Worm (Caenorhabditis elegans) whole organism, young adult: ENCODE measurements around the gene C55C3.1.
A peak's percentile ranks its signal among the peaks of the same experiment; 100 is the strongest.

Source experiments
- B0019.2 ChIP-seq: fragments of 200-800 bp; sonication (Bioruptor generic); conservative IDR thresholded peaks from 2 replicates; pipeline ENCODE4 v1.3.6; 2022; ENCODE audit warnings: missing genetic modification reagents, missing genetic modification characterization, missing compliant biosample characterization
- B0261.1 ChIP-seq: sonication (generic microtip); optimal IDR thresholded peaks from 2 replicates; lab custom pipeline; 2016; ENCODE audit warnings: mild to moderate bottlenecking, missing genetic modification characterization, moderate library complexity, missing compliant biosample characterization
- B0336.3 ChIP-seq: fragments of 200-800 bp; sonication (Bioruptor generic); IDR thresholded peaks from 2 replicates; pipeline ENCODE4 v1.3.6; 2022; ENCODE audit warnings: missing genetic modification characterization, missing compliant biosample characterization
- C06A6.2 ChIP-seq: fragments of 200-800 bp; sonication (Bioruptor generic); conservative IDR thresholded peaks from 2 replicates; pipeline ENCODE4 v1.3.6; 2022; ENCODE audit warnings: missing genetic modification characterization, missing compliant biosample characterization
- D2030.7 ChIP-seq: fragments of 200-800 bp; sonication (Bioruptor generic); IDR thresholded peaks from 2 replicates; pipeline ENCODE4 v1.3.6; 2022; ENCODE audit warnings: missing genetic modification reagents, missing genetic modification characterization, missing compliant biosample characterization
- F23B12.7 ChIP-seq: sonication (generic microtip); optimal IDR thresholded peaks from 2 replicates; lab custom pipeline; 2017; ENCODE audit warnings: missing genetic modification characterization, mild to moderate bottlenecking, missing compliant biosample characterization, antibody characterized with exemption, moderate library complexity; ENCODE audit not compliant: insufficient read depth
- T07F8.4 ChIP-seq: sonication (generic microtip); optimal IDR thresholded peaks from 2 replicates; lab custom pipeline; 2016; ENCODE audit warnings: mild to moderate bottlenecking, missing genetic modification characterization, moderate library complexity, missing compliant biosample characterization
- T26A5.8 ChIP-seq: sonication (generic microtip); optimal IDR thresholded peaks from 2 replicates; lab custom pipeline; 2016; ENCODE audit warnings: missing genetic modification characterization, missing compliant biosample characterization
- Y53F4B.3 ChIP-seq: fragments of 200-800 bp; sonication (Bioruptor generic); IDR thresholded peaks from 2 replicates; pipeline ENCODE4 v1.3.6; 2022; ENCODE audit warnings: missing genetic modification reagents, missing genetic modification characterization, missing compliant biosample characterization
- Y79H2A.3 ChIP-seq: fragments of 200-800 bp; sonication (Bioruptor generic); conservative IDR thresholded peaks from 2 replicates; pipeline ENCODE4 v1.3.6; 2022; ENCODE audit warnings: missing genetic modification reagents, missing genetic modification characterization, missing compliant biosample characterization
- aptf-2 ChIP-seq: fragments of 200-800 bp; sonication (Bioruptor generic); conservative IDR thresholded peaks from 2 replicates; pipeline ENCODE4 v1.3.6; 2022; ENCODE audit warnings: missing genetic modification reagents, missing genetic modification characterization, missing compliant biosample characterization
- attf-3 ChIP-seq: fragments of 200-800 bp; sonication (Bioruptor generic); conservative IDR thresholded peaks from 2 replicates; pipeline ENCODE4 v1.3.6; 2022; ENCODE audit warnings: missing genetic modification reagents, missing genetic modification characterization, missing compliant biosample characterization
- attf-5 ChIP-seq: fragments of 200-800 bp; sonication (Bioruptor generic); optimal IDR thresholded peaks from 2 replicates; lab custom pipeline; 2018; ENCODE audit warnings: mild to moderate bottlenecking, missing genetic modification characterization, missing compliant biosample characterization
- bed-1 ChIP-seq: fragments of 200-800 bp; sonication (Bioruptor generic); IDR thresholded peaks from 2 replicates; pipeline ENCODE4 v1.3.6; 2022; ENCODE audit warnings: missing genetic modification reagents, missing genetic modification characterization, missing compliant biosample characterization
- ceh-100 ChIP-seq: fragments of 200-800 bp; sonication (Bioruptor generic); IDR thresholded peaks from 2 replicates; pipeline ENCODE4 v1.3.6; 2022; ENCODE audit warnings: missing genetic modification reagents, missing genetic modification characterization, missing compliant biosample characterization
- ceh-91 ChIP-seq: fragments of 200-800 bp; sonication (Bioruptor generic); IDR thresholded peaks from 2 replicates; pipeline ENCODE4 v1.3.6; 2022; ENCODE audit warnings: missing genetic modification reagents, missing genetic modification characterization, missing compliant biosample characterization
- dpl-1 ChIP-seq: fragments of 150-350 bp; optimal IDR thresholded peaks from 2 replicates; lab custom pipeline; 2014; ENCODE audit warnings: missing biosample characterization, missing genetic modification reagents, missing genetic modification characterization
- efl-1 ChIP-seq: fragments of 150-350 bp; optimal IDR thresholded peaks from 2 replicates; lab custom pipeline; 2014; ENCODE audit warnings: missing biosample characterization, missing genetic modification reagents, missing genetic modification characterization
- egl-18 ChIP-seq: fragments of 200-800 bp; sonication (Bioruptor generic); IDR thresholded peaks from 2 replicates; pipeline ENCODE4 v1.3.6; 2022; ENCODE audit warnings: missing genetic modification reagents, missing genetic modification characterization, missing compliant biosample characterization
- egl-44 ChIP-seq: fragments of 200-800 bp; sonication (Bioruptor generic); IDR thresholded peaks from 2 replicates; pipeline ENCODE4 v1.3.6; 2022; ENCODE audit warnings: missing genetic modification reagents, missing genetic modification characterization, missing compliant biosample characterization
- ets-4 ChIP-seq: fragments of 200-800 bp; sonication (Bioruptor generic); optimal IDR thresholded peaks from 2 replicates; lab custom pipeline; 2018; ENCODE audit warnings: mild to moderate bottlenecking, missing genetic modification characterization, missing compliant biosample characterization
- hlh-12 ChIP-seq: sonication (generic microtip); optimal IDR thresholded peaks from 2 replicates; lab custom pipeline; 2016; ENCODE audit warnings: missing genetic modification characterization, missing compliant biosample characterization
- hrde-1 ChIP-seq: sonication (generic microtip); optimal IDR thresholded peaks from 2 replicates; lab custom pipeline; 2016; ENCODE audit warnings: missing genetic modification characterization, mild to moderate bottlenecking, missing compliant biosample characterization, moderate library complexity, missing genotype, missing genetic modification reagents, borderline replicate concordance
- lin-26 ChIP-seq: fragments of 200-800 bp; sonication (Bioruptor generic); IDR thresholded peaks from 2 replicates; pipeline ENCODE4 v1.3.6; 2022; ENCODE audit warnings: missing genetic modification reagents, missing genetic modification characterization, missing compliant biosample characterization
- lin-35 ChIP-seq, 3 experiments: fragments of 150-350 bp in 2 of 3; sonication (generic microtip) in 1 of 3; optimal IDR thresholded peaks; 2 replicates each; lab custom pipeline; 2014 to 2018; ENCODE audit warnings: missing biosample characterization in 3 of 3, missing genetic modification characterization in 3 of 3, missing genetic modification reagents in 3 of 3
- lin-40 ChIP-seq: sonication (generic microtip); optimal IDR thresholded peaks from 2 replicates; lab custom pipeline; 2016; ENCODE audit warnings: missing genetic modification characterization, mild to moderate bottlenecking, missing compliant biosample characterization, missing genotype, missing genetic modification reagents
- lin-54 ChIP-seq: fragments of 200-800 bp; sonication (Bioruptor generic); optimal IDR thresholded peaks from 2 replicates; lab custom pipeline; 2018; ENCODE audit warnings: mild to moderate bottlenecking, missing genetic modification characterization, missing compliant biosample characterization
- lsl-1 ChIP-seq: fragments of 200-800 bp; sonication (Bioruptor generic); optimal IDR thresholded peaks from 2 replicates; lab custom pipeline; 2018; ENCODE audit warnings: mild to moderate bottlenecking, missing genetic modification characterization, moderate library complexity, missing compliant biosample characterization
- madf-8 ChIP-seq: fragments of 200-800 bp; sonication (Bioruptor generic); conservative IDR thresholded peaks from 2 replicates; pipeline ENCODE4 v1.3.6; 2022; ENCODE audit warnings: missing genetic modification reagents, missing genetic modification characterization, missing compliant biosample characterization
- mel-28 ChIP-seq: sonication (generic microtip); optimal IDR thresholded peaks from 2 replicates; lab custom pipeline; 2016; ENCODE audit warnings: borderline replicate concordance, mild to moderate bottlenecking, missing genetic modification characterization, missing compliant biosample characterization
- nfyb-1 ChIP-seq: fragments of 200-800 bp; sonication (Bioruptor generic); IDR thresholded peaks from 2 replicates; pipeline ENCODE4 v1.3.6; 2022; ENCODE audit warnings: missing genetic modification reagents, missing genetic modification characterization, missing compliant biosample characterization
- nhr-27 ChIP-seq: fragments of 200-800 bp; sonication (Bioruptor generic); optimal IDR thresholded peaks from 2 replicates; lab custom pipeline; 2018; ENCODE audit warnings: mild to moderate bottlenecking, missing genetic modification characterization, moderate library complexity, missing compliant biosample characterization
- pbrm-1 ChIP-seq: fragments of 200-800 bp; sonication (Bioruptor generic); IDR thresholded peaks from 2 replicates; pipeline ENCODE4 v1.3.6; 2022; ENCODE audit warnings: missing genetic modification reagents, missing genetic modification characterization, missing compliant biosample characterization
- repo-1 ChIP-seq: sonication (generic microtip); optimal IDR thresholded peaks from 2 replicates; lab custom pipeline; 2017; ENCODE audit warnings: mild to moderate bottlenecking, missing genetic modification characterization, missing compliant biosample characterization
- rpc-1 ChIP-seq, 2 experiments: fragments of 150-350 bp in 1 of 2; sonication (generic microtip) in 1 of 2; optimal IDR thresholded peaks; 2 replicates each; lab custom pipeline; 2014 to 2018; ENCODE audit warnings: missing biosample characterization in 1 of 2, missing genetic modification characterization in 1 of 2, missing genetic modification reagents in 1 of 2, missing genotype in 1 of 2
- snpc-4 ChIP-seq, 5 experiments: fragments of 150-350 bp in 1 of 5; sonication (generic microtip) in 4 of 5; optimal IDR thresholded peaks; 2 replicates each; lab custom pipeline; 2014 to 2018; ENCODE audit warnings: missing genetic modification characterization in 5 of 5, missing biosample characterization in 3 of 5, antibody characterized with exemption in 2 of 5, mild to moderate bottlenecking in 2 of 5, missing compliant biosample characterization in 2 of 5, missing genotype in 2 of 5, moderate library complexity in 2 of 5, missing genetic modification reagents in 1 of 5
- unc-130 ChIP-seq: sonication (generic microtip); optimal IDR thresholded peaks from 2 replicates; lab custom pipeline; 2016; ENCODE audit warnings: missing genetic modification reagents, missing genetic modification characterization, missing compliant biosample characterization
- zfh-2 ChIP-seq: fragments of 200-800 bp; sonication (Bioruptor generic); conservative IDR thresholded peaks from 2 replicates; pipeline ENCODE4 v1.3.6; 2022; ENCODE audit warnings: missing genetic modification reagents, missing genetic modification characterization, missing compliant biosample characterization
- ztf-28 ChIP-seq: fragments of 200-800 bp; sonication (Bioruptor generic); IDR thresholded peaks from 2 replicates; pipeline ENCODE4 v1.3.6; 2022; ENCODE audit warnings: missing genetic modification reagents, missing genetic modification characterization, missing compliant biosample characterization

The C55C3.1 gene

DNA sequence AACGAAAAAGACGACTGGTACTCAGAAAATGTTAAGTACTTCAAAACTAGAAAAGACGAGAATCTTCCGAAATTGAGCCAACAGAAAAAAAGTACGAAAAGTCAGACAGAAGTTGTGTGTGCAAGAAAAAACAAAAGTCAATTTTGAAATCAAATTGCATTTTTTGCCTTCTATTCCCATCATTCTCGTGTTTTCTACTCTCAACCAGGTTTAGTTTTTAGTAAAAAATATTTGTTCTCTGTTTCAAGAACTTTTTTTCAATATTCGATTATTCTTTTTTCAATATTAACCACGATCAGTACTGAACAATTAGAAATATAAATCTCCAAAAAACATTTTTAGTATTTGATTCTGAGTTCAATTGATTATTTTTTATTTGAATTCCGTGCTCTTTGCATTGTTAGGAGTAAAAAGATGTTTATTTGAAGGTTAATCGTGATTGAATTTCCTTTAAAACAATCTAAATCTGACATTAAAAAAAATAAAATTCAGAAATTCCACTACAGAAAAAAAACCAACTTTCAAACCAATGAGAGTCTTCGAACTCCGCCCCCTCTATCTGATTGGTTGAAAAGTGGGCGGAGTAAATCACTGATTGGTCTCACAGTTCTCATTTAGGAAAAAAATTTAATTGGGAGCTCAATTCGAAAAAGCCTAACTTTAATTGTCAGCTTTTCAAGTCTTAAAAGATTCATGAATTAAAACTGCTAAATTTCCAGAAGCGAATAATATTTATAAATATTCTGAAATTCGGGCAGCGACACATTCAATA lies 6.6 kb downstream of the C55C3.1 start:
- TF ChIP-seq unc-130 = no peak
- no peak for TF ChIP-seq zfh-2 (GFP tag; lab: Robert Waterston, UW)
- peak; percentile 85 for TF ChIP-seq nfyb-1 (GFP tag; lab: Robert Waterston, UW)

ce11 chrIV:5723659-5724058 lies 14.8 kb downstream of the C55C3.1 start:
- TF ChIP-seq snpc-4 (GFP tag; optimal IDR thresholded peaks at IDR 0.05; lab: Kevin White, UChicago) (no peak), snpc-4 (tag; optimal IDR thresholded peaks at IDR 0.05; lab: Kevin White, UChicago) (no peak), T26A5.8 (tag; lab: Kevin White, UChicago) (no peak), lsl-1 (GFP tag; lab: Kevin White, UChicago) (no peak), B0261.1 (tag; lab: Kevin White, UChicago) (no peak), mel-28 (no peak), attf-5 (GFP tag; lab: Kevin White, UChicago) (no peak), lin-26 (GFP tag; lab: Robert Waterston, UW) (no peak), F23B12.7 (no peak), Y79H2A.3 (GFP tag; lab: Robert Waterston, UW) (no peak), madf-8 (GFP tag; lab: Robert Waterston, UW) (no peak), lin-40 (tag; lab: Kevin White, UChicago) (no peak), nfyb-1 (GFP tag; lab: Robert Waterston, UW) (no peak), D2030.7 (GFP tag; lab: Robert Waterston, UW) (no peak), repo-1 (tag; lab: Kevin White, UChicago) (no peak), egl-18 (GFP tag; lab: Robert Waterston, UW) (no peak), attf-3 (GFP tag; lab: Robert Waterston, UW) (no peak), egl-44 (GFP tag; lab: Robert Waterston, UW) (no peak)

- TF ChIP-seq pbrm-1 (GFP tag; lab: Robert Waterston, UW) = no peak
- no peak for TF ChIP-seq aptf-2 (GFP tag; lab: Robert Waterston, UW)
- no peak for TF ChIP-seq T26A5.8 (tag; lab: Kevin White, UChicago)
- no peak for TF ChIP-seq T07F8.4 (tag; lab: Kevin White, UChicago)
- TF ChIP-seq B0019.2 (GFP tag; lab: Robert Waterston, UW) = no peak
- TF ChIP-seq attf-5 (GFP tag; lab: Kevin White, UChicago) = no peak
- TF ChIP-seq, all 124 proteins: peak for 0
Observed at ce11 chrIV:5725300-5725699, 16.4 kb downstream of the C55C3.1 start, which contains the start of gene H35B03.1. TSS of gene H35B03.1 (plus strand) at chrIV:5725600.

DNA sequence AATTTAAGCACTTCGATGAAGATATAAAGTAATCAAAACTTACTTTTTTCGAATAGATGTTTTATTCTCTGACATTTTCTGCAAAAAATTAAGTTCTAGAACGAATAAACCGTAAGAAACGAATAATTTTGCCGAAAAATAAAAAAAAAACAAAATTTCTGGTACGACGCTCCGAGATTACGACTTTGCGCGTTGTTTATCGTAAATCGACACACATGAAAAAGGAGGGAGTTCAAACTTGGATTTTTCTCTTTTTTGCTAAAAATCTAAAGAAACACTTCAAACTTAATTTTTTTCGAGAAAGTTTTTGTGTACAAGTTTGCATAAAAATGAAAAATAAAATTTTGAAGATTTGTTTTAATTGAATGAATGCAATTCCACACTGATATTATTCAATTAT lies 22.7 kb downstream of the C55C3.1 start, which contains the start of gene H35B03.2:
Gene H35B03.2 (minus strand): TSS at position 78 of the 400 bp plus-strand sequence.
- no peak for TF ChIP-seq B0261.1 (tag; lab: Kevin White, UChicago)
- peak in 2 of 3 experiments; percentile 14 to 92 for TF ChIP-seq lin-35 (GFP tag; optimal IDR thresholded peaks at IDR 0.05; lab: Kevin White, UChicago)
- no peak for TF ChIP-seq nhr-27 (tag; lab: Kevin White, UChicago)
- TF ChIP-seq F23B12.7 = peak; percentile 57
- no peak for TF ChIP-seq mel-28
- TF ChIP-seq snpc-4 (GFP tag; optimal IDR thresholded peaks at IDR 0.05; lab: Kevin White, UChicago) = peak; percentile 52
- peak in 3 of 4 experiments; percentile 80 to 86 (median 83) for TF ChIP-seq snpc-4 (tag; optimal IDR thresholded peaks at IDR 0.05; lab: Kevin White, UChicago)
- TF ChIP-seq B0336.3 (GFP tag; lab: Robert Waterston, UW) = no peak
- no peak for TF ChIP-seq ceh-100 (GFP tag; lab: Robert Waterston, UW)
- TF ChIP-seq rpc-1 (optimal IDR thresholded peaks at IDR 0.05; lab: Kevin White, UChicago) = no peak
- TF ChIP-seq rpc-1 (tag; optimal IDR thresholded peaks at IDR 0.05; lab: Kevin White, UChicago) = no peak
- TF ChIP-seq ceh-91 = no peak
- no peak for TF ChIP-seq hrde-1 (tag; lab: Kevin White, UChicago)
- peak; percentile 97 for TF ChIP-seq attf-3 (GFP tag; lab: Robert Waterston, UW)
- TF ChIP-seq ztf-28 (GFP tag; lab: Robert Waterston, UW) = no peak
- peak; percentile 92 for TF ChIP-seq lin-54 (GFP tag; lab: Kevin White, UChicago)
- peak; percentile 72 for TF ChIP-seq efl-1 (GFP tag; lab: Kevin White, UChicago)
- no peak for TF ChIP-seq egl-44 (GFP tag; lab: Robert Waterston, UW)
- TF ChIP-seq C06A6.2 (GFP tag; lab: Robert Waterston, UW) = no peak
- no peak for TF ChIP-seq ets-4 (GFP tag; lab: Kevin White, UChicago)
- TF ChIP-seq hlh-12 (tag; lab: Kevin White, UChicago) = no peak
- TF ChIP-seq bed-1 = no peak
- peak; percentile 79 for TF ChIP-seq dpl-1
- TF ChIP-seq D2030.7 (GFP tag; lab: Robert Waterston, UW) = no peak
- TF ChIP-seq Y53F4B.3 (GFP tag; lab: Robert Waterston, UW) = no peak
